Worm (Caenorhabditis elegans): ENCODE measurements around the gene C55A1.6.
A peak's percentile ranks its signal among the peaks of the same experiment; 100 is the strongest.

Gene C55A1.6

DNA sequence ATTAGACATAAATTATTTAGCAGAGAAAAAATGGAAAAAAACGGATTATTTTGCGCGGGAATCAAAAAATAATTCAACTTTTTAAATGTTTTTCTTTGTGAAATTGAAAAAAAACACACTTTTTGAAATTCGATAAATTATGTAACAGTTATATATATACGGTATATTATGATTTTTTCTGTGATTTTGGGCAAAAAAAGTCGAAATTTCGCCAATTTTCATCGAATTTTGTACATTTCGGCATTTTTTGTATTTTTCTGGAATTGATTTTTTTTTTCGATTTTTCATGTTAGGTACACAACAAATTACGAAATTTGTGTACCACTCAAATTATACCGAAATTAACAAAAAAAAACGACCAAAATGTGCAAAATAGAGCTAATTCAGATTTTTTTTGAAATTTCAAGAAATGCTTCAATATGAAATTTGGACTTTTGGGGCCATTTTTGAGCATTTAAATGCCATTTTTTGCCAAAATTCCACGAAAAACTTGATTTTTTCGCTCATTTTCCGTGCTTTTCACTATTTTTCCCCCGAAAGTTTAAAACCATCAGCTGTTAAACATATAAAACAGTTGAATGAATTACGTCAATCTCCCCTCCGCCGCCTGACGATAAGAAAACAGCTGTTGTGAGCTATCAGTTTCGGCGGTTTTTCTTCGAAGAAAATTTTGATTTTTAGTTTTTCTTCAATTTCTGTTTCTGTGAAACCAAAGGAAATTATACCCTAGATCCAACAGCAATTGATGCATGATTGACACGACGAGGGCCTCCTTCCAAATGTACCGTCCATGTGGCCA is 10.6 kb downstream of the C55A1.6 start:
- TF ChIP-seq ceh-43 (GFP tag; optimal IDR thresholded peaks at IDR 0.05), result no peak
- peak; percentile 91 for TF ChIP-seq hlh-1 (tag; optimal IDR thresholded peaks at IDR 0.05)
- TF ChIP-seq drap-1 (GFP tag; optimal IDR thresholded peaks at IDR 0.05), result no peak
- no peak for TF ChIP-seq unc-39 (tag; optimal IDR thresholded peaks at IDR 0.05)
- no peak for TF ChIP-seq nhr-237 (tag; optimal IDR thresholded peaks at IDR 0.05)

DNA sequence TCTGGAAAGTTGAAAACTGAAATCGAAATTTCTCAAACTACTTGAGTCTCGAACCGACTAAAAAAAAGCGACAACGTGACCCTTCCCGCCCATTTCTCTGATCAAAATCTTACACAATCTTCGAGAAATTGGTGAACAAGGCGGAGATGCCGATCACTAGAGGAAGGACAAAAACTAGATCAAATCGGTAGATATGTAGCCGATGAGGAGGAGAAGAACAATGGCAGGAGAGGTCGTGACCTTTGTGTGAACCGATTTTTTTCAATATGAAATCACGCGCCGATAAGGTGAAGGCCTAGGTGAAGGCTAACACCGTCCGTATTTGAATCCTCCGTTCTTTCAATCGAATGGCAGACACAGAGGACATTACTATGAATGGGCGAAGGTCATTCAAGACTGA is 13.2 kb downstream of the C55A1.6 start:
- TF ChIP-seq ham-2 (GFP tag; optimal IDR thresholded peaks at IDR 0.05) (peak; percentile 43), nhr-76 (tag; optimal IDR thresholded peaks at IDR 0.05) (no peak), elt-1 (tag; optimal IDR thresholded peaks at IDR 0.05; ENCODE audit: borderline replicate concordance, insufficient read depth) (peak; percentile 94), ztf-11 (tag; optimal IDR thresholded peaks at IDR 0.05) (no peak), mep-1 (tag; optimal IDR thresholded peaks at IDR 0.05) (no peak)

DNA sequence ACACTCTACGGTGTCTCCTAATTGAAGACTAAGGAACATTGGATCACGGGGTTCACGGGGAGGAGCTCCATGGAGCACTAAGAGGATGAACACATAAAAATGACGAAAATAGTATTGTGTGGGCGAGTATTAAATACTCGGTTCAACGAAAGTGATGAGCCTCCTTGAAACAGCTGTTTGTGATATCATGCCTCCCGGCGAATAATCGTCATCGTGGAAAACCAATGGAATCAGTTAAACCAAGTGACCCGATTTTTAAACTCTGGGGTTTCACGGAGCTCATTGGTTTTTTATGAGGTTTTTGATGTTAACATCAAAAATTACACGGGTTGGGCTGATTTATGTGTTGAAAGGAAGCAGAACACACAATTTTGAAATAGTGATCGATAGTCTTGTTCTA is 13.7 kb downstream of the C55A1.6 start:
- TF ChIP-seq bed-3 (GFP tag; optimal IDR thresholded peaks at IDR 0.05) (no peak), tbx-8 (GFP tag; optimal IDR thresholded peaks at IDR 0.05) (no peak), lin-13 (tag; optimal IDR thresholded peaks at IDR 0.05) (no peak), mep-1 (tag; optimal IDR thresholded peaks at IDR 0.05) (no peak), ceh-83 (GFP tag; optimal IDR thresholded peaks at IDR 0.05) (no peak), blmp-1 (tag; optimal IDR thresholded peaks at IDR 0.05) (no peak), pha-4 (tag; optimal IDR thresholded peaks at IDR 0.05) (no peak), nhr-237 (tag; optimal IDR thresholded peaks at IDR 0.05) (no peak), ces-1 (GFP tag; optimal IDR thresholded peaks at IDR 0.05) (no peak), cnd-1 (tag; optimal IDR thresholded peaks at IDR 0.05) (no peak), sem-2 (GFP tag; optimal IDR thresholded peaks at IDR 0.05) (no peak), nhr-28 (tag; optimal IDR thresholded peaks at IDR 0.05) (no peak), ceh-39 (tag; optimal IDR thresholded peaks at IDR 0.05) (no peak), ham-2 (GFP tag; optimal IDR thresholded peaks at IDR 0.05) (no peak), lin-32 (GFP tag; optimal IDR thresholded peaks at IDR 0.05) (no peak), ceh-43 (GFP tag; optimal IDR thresholded peaks at IDR 0.05) (no peak), nhr-2 (tag; optimal IDR thresholded peaks at IDR 0.05) (no peak)

DNA sequence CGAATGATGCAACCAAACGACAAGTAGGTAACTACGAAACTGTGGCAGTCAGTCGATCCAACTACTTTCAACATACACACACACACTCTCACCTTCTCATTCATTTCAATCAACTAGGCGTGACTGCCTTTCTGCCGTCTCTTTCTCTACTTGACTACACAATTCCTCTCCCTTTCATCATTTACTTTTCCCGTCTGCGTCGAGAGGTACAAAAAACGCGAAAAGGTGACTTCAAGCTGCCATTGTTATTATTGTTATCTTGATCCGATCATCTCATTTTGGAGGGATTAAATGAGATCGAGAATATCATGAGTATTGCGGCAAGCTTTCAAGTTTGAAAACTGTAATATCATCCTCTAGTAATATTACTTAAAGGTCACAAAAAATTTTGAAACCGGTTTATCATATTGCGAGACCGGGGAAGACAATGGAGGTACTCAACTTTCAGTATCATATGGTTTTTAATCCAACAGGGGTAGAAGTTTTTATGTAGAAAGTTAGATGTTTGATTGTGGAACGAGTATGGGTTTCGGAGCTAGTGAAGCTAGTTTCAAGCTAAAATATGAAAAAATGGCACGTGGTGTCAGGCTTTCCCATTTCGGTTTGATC is 16.3 kb downstream of the C55A1.6 start:
- peak; percentile 9 for TF ChIP-seq hlh-1 (tag; optimal IDR thresholded peaks at IDR 0.05)
- TF ChIP-seq ham-2 (GFP tag; optimal IDR thresholded peaks at IDR 0.05), result no peak
- TF ChIP-seq elt-1 (tag; optimal IDR thresholded peaks at IDR 0.05; ENCODE audit: borderline replicate concordance, insufficient read depth), result peak; percentile 68
- TF ChIP-seq unc-62 (GFP tag; optimal IDR thresholded peaks at IDR 0.05), result peak; percentile 68

DNA sequence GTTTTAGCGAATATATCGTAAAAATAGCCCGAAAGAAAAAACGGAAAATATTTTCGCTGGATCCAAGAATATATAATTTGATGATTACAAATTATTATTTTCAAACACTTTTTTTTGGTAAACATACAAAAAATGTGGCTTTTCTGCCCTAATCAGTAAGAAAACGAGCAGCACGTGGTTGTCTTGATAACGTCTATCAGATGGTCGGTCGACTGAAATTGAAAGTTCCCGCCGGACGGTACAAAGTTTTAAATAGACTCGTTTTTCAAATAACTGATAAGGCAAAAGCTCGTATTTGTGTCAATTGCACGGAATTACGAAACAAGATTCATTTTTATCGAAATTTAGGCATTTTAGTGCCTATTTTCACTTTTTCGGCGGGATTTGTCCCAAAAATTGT is 18.9 kb downstream of the C55A1.6 start:
- TF ChIP-seq snpc-4 (tag; optimal IDR thresholded peaks at IDR 0.05) (no peak), ztf-11 (tag; optimal IDR thresholded peaks at IDR 0.05) (no peak), mls-2 (tag; optimal IDR thresholded peaks at IDR 0.05) (no peak), nhr-76 (tag; optimal IDR thresholded peaks at IDR 0.05) (no peak), pha-4 (tag; optimal IDR thresholded peaks at IDR 0.05) (no peak), unc-39 (tag; optimal IDR thresholded peaks at IDR 0.05) (no peak), unc-62 (GFP tag; optimal IDR thresholded peaks at IDR 0.05) (no peak), lin-32 (GFP tag; optimal IDR thresholded peaks at IDR 0.05) (no peak), lsy-2 (tag; optimal IDR thresholded peaks at IDR 0.05) (no peak), drap-1 (GFP tag; optimal IDR thresholded peaks at IDR 0.05) (no peak), zip-8 (tag; optimal IDR thresholded peaks at IDR 0.05) (no peak), bed-3 (GFP tag; optimal IDR thresholded peaks at IDR 0.05) (no peak), flh-1 (GFP tag; optimal IDR thresholded peaks at IDR 0.05) (no peak), nhr-28 (tag; optimal IDR thresholded peaks at IDR 0.05) (no peak)
